Worm (Caenorhabditis elegans): ENCODE data around the gene C15F1.1.
"Not testable (repeated sequence)": the region's sequence is repeated elsewhere in the genome, so short reads cannot be mapped to it uniquely, and the experiment has no call there.

The C15F1.1 gene

ce11 chrII:6977732-6978131, 11.9 kb upstream of the C15F1.1 start, which contains the start of gene C15F1.8:
Gene C15F1.8, minus strand, starts transcription at chrII:6977832.
- not testable (repeated sequence) for TF ChIP-seq ZK546.5, unc-39, elt-2 (tag; optimal IDR thresholded peaks at IDR 0.05)

DNA sequence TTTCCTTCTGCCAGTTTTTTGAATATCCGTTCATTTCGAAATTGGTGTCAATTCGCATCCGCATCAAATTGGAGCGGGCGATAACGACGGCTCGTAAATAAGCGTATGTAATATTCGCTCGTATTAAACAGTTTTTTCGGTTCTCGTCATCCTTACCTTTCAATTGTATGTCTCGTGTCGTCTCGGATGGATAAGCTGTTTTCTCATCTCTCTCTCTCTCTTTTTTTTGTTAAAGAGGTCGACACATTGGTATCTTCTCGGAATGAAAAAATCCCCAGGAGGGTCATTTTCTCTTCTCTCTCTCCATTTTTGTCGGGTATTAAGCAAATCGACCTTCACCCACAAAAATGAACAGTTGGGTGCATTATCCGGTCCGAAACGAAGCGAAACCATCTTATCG, 10.8 kb upstream of the C15F1.1 start:
- TF ChIP-seq nhr-23 (tag; optimal IDR thresholded peaks at IDR 0.05) (peak; percentile 73), zag-1 (tag; optimal IDR thresholded peaks at IDR 0.05) (no peak), unc-62 (GFP tag; optimal IDR thresholded peaks at IDR 0.05) (no peak), nhr-76 (tag; optimal IDR thresholded peaks at IDR 0.05) (no peak), ztf-11 (tag; optimal IDR thresholded peaks at IDR 0.05) (no peak)

- TF ChIP-seq aly-2 (tag; optimal IDR thresholded peaks at IDR 0.05) = no peak
These were observed 10.0 kb upstream of the C15F1.1 start, which contains the start of gene C15F1.2 for ce11 chrII:6979646-6980045. Gene C15F1.2, plus strand, starts transcription at chrII:6979953.

DNA sequence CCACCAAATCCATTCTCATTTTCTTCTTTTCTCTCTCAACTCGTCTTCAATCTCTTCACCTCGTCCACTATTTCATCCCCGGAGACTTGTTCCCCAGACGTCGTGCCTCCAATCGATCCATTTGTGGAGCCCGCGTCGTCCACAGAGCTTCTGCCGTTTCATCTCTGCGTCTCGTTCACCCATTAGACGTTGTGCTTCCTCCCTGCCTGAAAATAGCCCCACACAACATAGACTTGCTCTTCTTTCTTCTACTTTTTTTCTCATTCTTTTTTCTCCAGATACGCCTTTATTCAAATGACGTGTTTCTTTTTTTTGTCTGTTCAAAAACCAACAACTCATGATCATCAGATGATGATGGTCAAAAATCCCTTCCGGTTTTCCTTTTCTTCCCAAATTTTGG, 3.3 kb downstream of the C15F1.1 start:
- peak; percentile 88 for TF ChIP-seq nfya-1 (tag; optimal IDR thresholded peaks at IDR 0.05; ENCODE audit: insufficient read depth)
- TF ChIP-seq skn-1 (tag; optimal IDR thresholded peaks at IDR 0.05) = no peak
- TF ChIP-seq fos-1 (tag; optimal IDR thresholded peaks at IDR 0.05) = no peak
- no peak for TF ChIP-seq pqm-1 (tag; optimal IDR thresholded peaks at IDR 0.05)
- no peak for TF ChIP-seq nhr-28 (tag; optimal IDR thresholded peaks at IDR 0.05)
- no peak for TF ChIP-seq nhr-237 (tag; optimal IDR thresholded peaks at IDR 0.05)
- TF ChIP-seq nhr-76 (tag; optimal IDR thresholded peaks at IDR 0.05) = no peak
- peak; percentile 15 for TF ChIP-seq lsy-12 (tag; optimal IDR thresholded peaks at IDR 0.05)
- TF ChIP-seq elt-2 (tag; optimal IDR thresholded peaks at IDR 0.05) = no peak
- TF ChIP-seq nhr-67 (tag; optimal IDR thresholded peaks at IDR 0.05) = no peak
- peak; percentile 18 for TF ChIP-seq ceh-28 (tag; optimal IDR thresholded peaks at IDR 0.05)
- no peak for TF ChIP-seq ceh-82 (tag; optimal IDR thresholded peaks at IDR 0.05)
- no peak for TF ChIP-seq fkh-2 (tag; optimal IDR thresholded peaks at IDR 0.05)
- TF ChIP-seq daf-12 (tag; optimal IDR thresholded peaks at IDR 0.05) = no peak
- no peak for TF ChIP-seq nhr-77 (tag; optimal IDR thresholded peaks at IDR 0.05)
- TF ChIP-seq ztf-11 (tag; optimal IDR thresholded peaks at IDR 0.05) = no peak
- TF ChIP-seq nhr-25 (tag; optimal IDR thresholded peaks at IDR 0.05) = no peak
- peak; percentile 36 for TF ChIP-seq egl-5 (tag; optimal IDR thresholded peaks at IDR 0.05)
- no peak for TF ChIP-seq R02D3.7 (tag; optimal IDR thresholded peaks at IDR 0.05)
- no peak for TF ChIP-seq tbx-2 (tag; optimal IDR thresholded peaks at IDR 0.05)
- TF ChIP-seq nhr-23 (tag; optimal IDR thresholded peaks at IDR 0.05) = no peak
- peak; percentile 11 for TF ChIP-seq hmg-11 (tag; optimal IDR thresholded peaks at IDR 0.05)
- TF ChIP-seq nhr-43 (tag; optimal IDR thresholded peaks at IDR 0.05; ENCODE audit: poor library complexity, severe bottlenecking) = no peak
- TF ChIP-seq fkh-10 (GFP tag; optimal IDR thresholded peaks at IDR 0.05) = peak; percentile 94
- no peak for TF ChIP-seq snpc-4 (tag; optimal IDR thresholded peaks at IDR 0.05)
- no peak for TF ChIP-seq aly-2 (tag; optimal IDR thresholded peaks at IDR 0.05)
- TF ChIP-seq unc-39 (tag; optimal IDR thresholded peaks at IDR 0.05) = no peak
- TF ChIP-seq mdl-1 (tag; optimal IDR thresholded peaks at IDR 0.05) = no peak
- TF ChIP-seq lin-39 (tag; optimal IDR thresholded peaks at IDR 0.05) = peak; percentile 60
- no peak for TF ChIP-seq elt-1 (tag; optimal IDR thresholded peaks at IDR 0.05)
- TF ChIP-seq ama-1 (optimal IDR thresholded peaks at IDR 0.05) = no peak
- peak; percentile 1 for TF ChIP-seq lin-15B (tag; optimal IDR thresholded peaks at IDR 0.05)
- no peak for TF ChIP-seq elt-3 (tag; optimal IDR thresholded peaks at IDR 0.05)
- TF ChIP-seq mml-1 (tag; optimal IDR thresholded peaks at IDR 0.05) = no peak
- TF ChIP-seq unc-62 (GFP tag; optimal IDR thresholded peaks at IDR 0.05) = peak; percentile 12
- no peak for TF ChIP-seq sea-2 (GFP tag; optimal IDR thresholded peaks at IDR 0.05)
- no peak for TF ChIP-seq pha-4 (tag; optimal IDR thresholded peaks at IDR 0.05)
- no peak for TF ChIP-seq egl-27 (tag; optimal IDR thresholded peaks at IDR 0.05)
- no peak for TF ChIP-seq ZK546.5 (tag; optimal IDR thresholded peaks at IDR 0.05)
- no peak for TF ChIP-seq eor-1 (tag; optimal IDR thresholded peaks at IDR 0.05)
- no peak for TF ChIP-seq ceh-9 (tag; optimal IDR thresholded peaks at IDR 0.05)
- TF ChIP-seq ztf-4 (tag; optimal IDR thresholded peaks at IDR 0.05) = no peak
- TF ChIP-seq ceh-16 (tag; optimal IDR thresholded peaks at IDR 0.05) = no peak
- TF ChIP-seq jun-1 (tag; optimal IDR thresholded peaks at IDR 0.05) = no peak
- TF ChIP-seq nhr-11 (tag; optimal IDR thresholded peaks at IDR 0.05) = no peak
- no peak for TF ChIP-seq zag-1 (tag; optimal IDR thresholded peaks at IDR 0.05)
- no peak for TF ChIP-seq nhr-12 (tag; optimal IDR thresholded peaks at IDR 0.05)

All from whole organism, L3 larva.